Fruit fly (Drosophila melanogaster): ENCODE measurements around the gene CG7294.

The CG7294 gene

dm6 chr2L:10689221-10690034 is at the start of gene CG7294:
TSS of gene CG7294 (minus strand) at chr2L:10689271.
- no peak for TF ChIP-seq CG8478 (optimal IDR thresholded peaks at IDR 0.05)
- TF ChIP-seq pan (optimal IDR thresholded peaks at IDR 0.05) = no peak
- TF ChIP-seq EcR (GFP tag; optimal IDR thresholded peaks at IDR 0.05) = no peak
- no peak for TF ChIP-seq psq (optimal IDR thresholded peaks at IDR 0.05)
- no peak for TF ChIP-seq usp (GFP tag; optimal IDR thresholded peaks at IDR 0.05)
- TF ChIP-seq Dll (optimal IDR thresholded peaks at IDR 0.05) = no peak

- no peak for TF ChIP-seq Dll (optimal IDR thresholded peaks at IDR 0.05)
- TF ChIP-seq usp (GFP tag; optimal IDR thresholded peaks at IDR 0.05) = no peak
- TF ChIP-seq CG8478 (optimal IDR thresholded peaks at IDR 0.05) = no peak
- TF ChIP-seq pan (optimal IDR thresholded peaks at IDR 0.05) = no peak
- no peak for TF ChIP-seq EcR (GFP tag; optimal IDR thresholded peaks at IDR 0.05)
- no peak for TF ChIP-seq psq (optimal IDR thresholded peaks at IDR 0.05)
These were observed 48.1 kb upstream of the CG7294 start, which contains the start of the genes Vha16-5 and CG12299 for dm6 chr2L:10736993-10737756. TSS of gene Vha16-5 (minus strand) at chr2L:10737043. TSS of gene CG12299 (plus strand) at chr2L:10737345.

dm6 chr2L:10735923-10736322 is 46.9 kb upstream of the CG7294 start, which contains the start of gene Nup107:
TSS of gene Nup107 (minus strand) at chr2L:10736071.
- TF ChIP-seq pan (optimal IDR thresholded peaks at IDR 0.05) (no peak), EcR (GFP tag; optimal IDR thresholded peaks at IDR 0.05) (no peak), Dll (optimal IDR thresholded peaks at IDR 0.05) (no peak), CG8478 (optimal IDR thresholded peaks at IDR 0.05) (no peak), psq (optimal IDR thresholded peaks at IDR 0.05) (no peak), usp (GFP tag; optimal IDR thresholded peaks at IDR 0.05) (no peak)

- TF ChIP-seq pan (optimal IDR thresholded peaks at IDR 0.05) = no peak
- TF ChIP-seq Dll (optimal IDR thresholded peaks at IDR 0.05) = no peak
- no peak for TF ChIP-seq usp (GFP tag; optimal IDR thresholded peaks at IDR 0.05)
- no peak for TF ChIP-seq CG8478 (optimal IDR thresholded peaks at IDR 0.05)
- TF ChIP-seq psq (optimal IDR thresholded peaks at IDR 0.05) = no peak
- no peak for TF ChIP-seq EcR (GFP tag; optimal IDR thresholded peaks at IDR 0.05)
These were observed 43.3 kb upstream of the CG7294 start, which contains the start of the genes EMC3 and Dpy-30L1 for dm6 chr2L:10732343-10732808. TSS of gene EMC3 (minus strand) at chr2L:10732423. TSS of gene Dpy-30L1 (plus strand) at chr2L:10732653.

dm6 chr2L:10729955-10730354 is 40.9 kb upstream of the CG7294 start, which contains the start of gene CG17118:
TSS of gene CG17118 (plus strand) at chr2L:10730255.
- TF ChIP-seq EcR (GFP tag; optimal IDR thresholded peaks at IDR 0.05) = no peak
- TF ChIP-seq psq (optimal IDR thresholded peaks at IDR 0.05) = no peak
- no peak for TF ChIP-seq pan (optimal IDR thresholded peaks at IDR 0.05)
- TF ChIP-seq Dll (optimal IDR thresholded peaks at IDR 0.05) = no peak
- TF ChIP-seq usp (GFP tag; optimal IDR thresholded peaks at IDR 0.05) = no peak
- TF ChIP-seq CG8478 (optimal IDR thresholded peaks at IDR 0.05) = no peak

dm6 chr2L:10728751-10729150 is 39.7 kb upstream of the CG7294 start, which contains the start of gene CG6443:
TSS of gene CG6443 (plus strand) at chr2L:10728978.
- TF ChIP-seq psq (optimal IDR thresholded peaks at IDR 0.05) = no peak
- TF ChIP-seq usp (GFP tag; optimal IDR thresholded peaks at IDR 0.05) = no peak
- TF ChIP-seq pan (optimal IDR thresholded peaks at IDR 0.05) = no peak
- TF ChIP-seq Dll (optimal IDR thresholded peaks at IDR 0.05) = no peak
- no peak for TF ChIP-seq CG8478 (optimal IDR thresholded peaks at IDR 0.05)
- TF ChIP-seq EcR (GFP tag; optimal IDR thresholded peaks at IDR 0.05) = no peak

dm6 chr2L:10723903-10724302 is 34.8 kb upstream of the CG7294 start, which contains the start of gene CG6431:
TSS of gene CG6431 (plus strand) at chr2L:10724203.
- TF ChIP-seq CG8478 (optimal IDR thresholded peaks at IDR 0.05) (no peak), psq (optimal IDR thresholded peaks at IDR 0.05) (no peak), EcR (GFP tag; optimal IDR thresholded peaks at IDR 0.05) (no peak), Dll (optimal IDR thresholded peaks at IDR 0.05) (no peak), pan (optimal IDR thresholded peaks at IDR 0.05) (no peak)

- no peak for TF ChIP-seq EcR (GFP tag; optimal IDR thresholded peaks at IDR 0.05)
These were observed 32.5 kb upstream of the CG7294 start for dm6 chr2L:10721535-10721934.

dm6 chr2L:10711221-10711620 is 22.1 kb upstream of the CG7294 start:
- TF ChIP-seq usp (GFP tag; optimal IDR thresholded peaks at IDR 0.05) = no peak
- TF ChIP-seq CG8478 (optimal IDR thresholded peaks at IDR 0.05) = no peak
- TF ChIP-seq Dll (optimal IDR thresholded peaks at IDR 0.05) = no peak
- TF ChIP-seq psq (optimal IDR thresholded peaks at IDR 0.05) = no peak
- TF ChIP-seq pan (optimal IDR thresholded peaks at IDR 0.05) = no peak
- TF ChIP-seq EcR (GFP tag; optimal IDR thresholded peaks at IDR 0.05) = no peak

- TF ChIP-seq psq (optimal IDR thresholded peaks at IDR 0.05) (no peak), pan (optimal IDR thresholded peaks at IDR 0.05) (no peak), CG8478 (optimal IDR thresholded peaks at IDR 0.05) (no peak), usp (GFP tag; optimal IDR thresholded peaks at IDR 0.05) (no peak), Dll (optimal IDR thresholded peaks at IDR 0.05) (no peak), EcR (GFP tag; optimal IDR thresholded peaks at IDR 0.05) (no peak)
These were observed 20.3 kb upstream of the CG7294 start, which contains the start of gene Lip2 for dm6 chr2L:10709353-10709752. TSS of gene Lip2 (minus strand) at chr2L:10709453.

dm6 chr2L:10708089-10708488 is 19.0 kb upstream of the CG7294 start:
- TF ChIP-seq pan (optimal IDR thresholded peaks at IDR 0.05) = no peak
- TF ChIP-seq CG8478 (optimal IDR thresholded peaks at IDR 0.05) = no peak

- TF ChIP-seq usp (GFP tag; optimal IDR thresholded peaks at IDR 0.05) = no peak
- no peak for TF ChIP-seq Dll (optimal IDR thresholded peaks at IDR 0.05)
- TF ChIP-seq psq (optimal IDR thresholded peaks at IDR 0.05) = no peak
- TF ChIP-seq EcR (GFP tag; optimal IDR thresholded peaks at IDR 0.05) = no peak
- TF ChIP-seq CG8478 (optimal IDR thresholded peaks at IDR 0.05) = no peak
- no peak for TF ChIP-seq pan (optimal IDR thresholded peaks at IDR 0.05)
These were observed 17.2 kb upstream of the CG7294 start for dm6 chr2L:10706267-10706666.

Measured in whole organism.